Fruit fly (Drosophila melanogaster) whole organism: ENCODE measurements around the gene Acn.

Source experiments
- CG8478 ChIP-seq: fragments of >200 bp; optimal IDR thresholded peaks from 2 replicates; lab custom pipeline; 2018; ENCODE audit warnings: inconsistent platforms
- Dll ChIP-seq: fragments of >200 bp; optimal IDR thresholded peaks from 2 replicates; lab custom pipeline; 2017
- usp ChIP-seq: fragments of >200 bp; optimal IDR thresholded peaks from 2 replicates; lab custom pipeline; 2017; ENCODE audit warnings: missing biosample characterization, missing genetic modification characterization, mixed read lengths

- no peak for TF ChIP-seq Dll (lab: Kevin White, UChicago)
- TF ChIP-seq usp (GFP tag; lab: Kevin White, UChicago): no peak
- TF ChIP-seq CG8478 (lab: Kevin White, UChicago): no peak
These were observed 23.2 kb downstream of the Acn start for dm6 chr2L:19068393-19068792.
